Fruit fly (Drosophila melanogaster) whole organism, embryonic: Measurements from ENCODE around the gene CG31313.
A peak's percentile ranks its signal among the peaks of the same experiment; 100 is the strongest.

ENCODE experiments used
- Abd-B ChIP-seq: fragments of 200-800 bp; sonication (Bioruptor generic); optimal IDR thresholded peaks from 2 replicates; lab custom pipeline; 2018; ENCODE audit warnings: missing biosample characterization, mild to moderate bottlenecking, missing genetic modification characterization, moderate library complexity
- CG10267 ChIP-seq: fragments of 200-800 bp; sonication (Bioruptor generic); optimal IDR thresholded peaks from 2 replicates; lab custom pipeline; 2018; ENCODE audit warnings: missing biosample characterization, mild to moderate bottlenecking, missing genetic modification characterization, moderate library complexity
- CG10565 ChIP-seq: fragments of 200-800 bp; sonication (Bioruptor generic); optimal IDR thresholded peaks from 3 replicates; lab custom pipeline; 2016; ENCODE audit warnings: missing biosample characterization, mild to moderate bottlenecking, missing genetic modification characterization
- CG12155 ChIP-seq: fragments of 200-800 bp; sonication (Bioruptor generic); optimal IDR thresholded peaks from 3 replicates; lab custom pipeline; 2016; ENCODE audit warnings: missing biosample characterization, missing genetic modification characterization
- CG12391 ChIP-seq: fragments of 200-800 bp; sonication (Bioruptor generic); optimal IDR thresholded peaks from 3 replicates; lab custom pipeline; 2018; ENCODE audit warnings: missing biosample characterization, mild to moderate bottlenecking, missing genetic modification characterization, moderate library complexity
- CG12744 ChIP-seq: fragments of 200-800 bp; sonication (Bioruptor generic); optimal IDR thresholded peaks from 2 replicates; lab custom pipeline; 2016; ENCODE audit warnings: missing biosample characterization, missing genetic modification characterization
- CG13287 ChIP-seq: fragments of 200-800 bp; sonication (Bioruptor generic); IDR thresholded peaks from 2 replicates; pipeline ENCODE4 v1.3.6; 2022; ENCODE audit warnings: missing biosample characterization, missing genetic modification characterization; ENCODE audit not compliant: partially characterized antibody
- CG13624 ChIP-seq: fragments of 200-800 bp; sonication (Bioruptor generic); optimal IDR thresholded peaks from 2 replicates; lab custom pipeline; 2016; ENCODE audit warnings: missing biosample characterization, missing genetic modification characterization
- CG13775 ChIP-seq: fragments of 200-800 bp; sonication (Bioruptor generic); optimal IDR thresholded peaks from 3 replicates; lab custom pipeline; 2017; ENCODE audit warnings: missing biosample characterization, mild to moderate bottlenecking, missing genetic modification characterization
- CG1602 ChIP-seq: fragments of 200-800 bp; sonication (Bioruptor generic); optimal IDR thresholded peaks from 3 replicates; lab custom pipeline; 2016; ENCODE audit warnings: missing biosample characterization, missing genetic modification characterization
- CG1603 ChIP-seq: fragments of 200-800 bp; sonication (Bioruptor generic); optimal IDR thresholded peaks from 2 replicates; lab custom pipeline; 2019; ENCODE audit warnings: missing biosample characterization, mild to moderate bottlenecking, missing genetic modification characterization, moderate library complexity
- CG17361 ChIP-seq: fragments of 200-800 bp; sonication (Bioruptor generic); IDR thresholded peaks from 3 replicates; pipeline ENCODE4 v1.3.6; 2022; ENCODE audit warnings: missing biosample characterization, missing genetic modification characterization
- CG18262 ChIP-seq: fragments of 200-800 bp; optimal IDR thresholded peaks from 3 replicates; lab custom pipeline; 2019; ENCODE audit warnings: missing biosample characterization, mild to moderate bottlenecking, missing genetic modification characterization, moderate library complexity
- CG18619 ChIP-seq: fragments of 200-800 bp; sonication (Bioruptor generic); optimal IDR thresholded peaks from 3 replicates; lab custom pipeline; 2017; ENCODE audit warnings: missing biosample characterization, mild to moderate bottlenecking, missing genetic modification characterization
- CG2199 ChIP-seq: fragments of 200-800 bp; sonication (Bioruptor generic); IDR thresholded peaks from 3 replicates; pipeline ENCODE4 v1.3.6; 2022; ENCODE audit warnings: missing biosample characterization, missing genetic modification characterization
- CG31441 ChIP-seq: fragments of 200-800 bp; sonication (Bioruptor generic); IDR thresholded peaks from 2 replicates; pipeline ENCODE4 v1.3.6; 2022; ENCODE audit warnings: missing biosample characterization, missing genetic modification characterization
- CG4730 ChIP-seq: fragments of 200-800 bp; sonication (Bioruptor generic); IDR thresholded peaks from 2 replicates; pipeline ENCODE4 v1.3.6; 2022; ENCODE audit warnings: missing biosample characterization, missing genetic modification characterization
- CG6254 ChIP-seq: fragments of 200-800 bp; sonication (Bioruptor generic); optimal IDR thresholded peaks from 3 replicates; lab custom pipeline; 2017; ENCODE audit warnings: mild to moderate bottlenecking, missing biosample characterization, missing genetic modification reagents, missing genetic modification characterization
- CG6683 ChIP-seq: fragments of 200-800 bp; sonication (Bioruptor generic); optimal IDR thresholded peaks from 2 replicates; lab custom pipeline; 2017; ENCODE audit warnings: missing biosample characterization, mild to moderate bottlenecking, missing genetic modification characterization, missing genetic modification reagents
- Chrac-16 ChIP-seq: fragments of 200-800 bp; sonication (Bioruptor generic); optimal IDR thresholded peaks from 3 replicates; lab custom pipeline; 2016; ENCODE audit warnings: missing biosample characterization, missing genetic modification characterization
- D19B ChIP-seq: fragments of 200-800 bp; sonication (Bioruptor generic); optimal IDR thresholded peaks from 2 replicates; lab custom pipeline; 2017; ENCODE audit warnings: missing biosample characterization, mild to moderate bottlenecking, missing genetic modification characterization
- Dip3 ChIP-seq: fragments of 200-800 bp; sonication (Bioruptor generic); optimal IDR thresholded peaks from 3 replicates; lab custom pipeline; 2016; ENCODE audit warnings: missing biosample characterization, missing genetic modification characterization
- Hr78 ChIP-seq, 2 experiments: fragments of 200-800 bp in 1 of 2; fragments of >200 bp in 1 of 2; sonication (Bioruptor generic) in 1 of 2; optimal IDR thresholded peaks; 2 replicates each; lab custom pipeline; 2017 to 2019; ENCODE audit warnings: missing biosample characterization in 2 of 2, missing genetic modification characterization in 2 of 2, mild to moderate bottlenecking in 1 of 2, moderate library complexity in 1 of 2
- Lhr ChIP-seq: fragments of 200-800 bp; sonication (Bioruptor generic); optimal IDR thresholded peaks from 3 replicates; lab custom pipeline; 2017; ENCODE audit warnings: mild to moderate bottlenecking, missing biosample characterization, missing genetic modification reagents, missing genetic modification characterization
- Med ChIP-seq: fragments of 200-800 bp; sonication (Bioruptor generic); peaks from one replicate; lab custom pipeline; 2016; ENCODE audit warnings: missing biosample characterization, missing genetic modification characterization, mild to moderate bottlenecking, inconsistent platforms, moderate library complexity
- Sox102F ChIP-seq: fragments of 200-800 bp; sonication (Bioruptor generic); optimal IDR thresholded peaks from 2 replicates; lab custom pipeline; 2018; ENCODE audit warnings: missing biosample characterization, mild to moderate bottlenecking, missing genetic modification characterization, moderate library complexity
- Ssrp ChIP-seq: fragments of 200-800 bp; sonication (Bioruptor generic); optimal IDR thresholded peaks from 2 replicates; lab custom pipeline; 2018; ENCODE audit warnings: missing biosample characterization, mild to moderate bottlenecking, missing genetic modification characterization, moderate library complexity
- cad ChIP-seq: fragments of >200 bp; optimal IDR thresholded peaks from 2 replicates; lab custom pipeline; 2017; ENCODE audit warnings: missing biosample characterization, missing genetic modification characterization
- cato ChIP-seq: fragments of 200-800 bp; sonication (Bioruptor generic); optimal IDR thresholded peaks from 2 replicates; lab custom pipeline; 2016; ENCODE audit warnings: missing biosample characterization, missing genetic modification characterization, borderline replicate concordance
- cg ChIP-seq: fragments of 200-800 bp; sonication (Bioruptor generic); optimal IDR thresholded peaks from 3 replicates; lab custom pipeline; 2019; ENCODE audit warnings: missing biosample characterization, mild to moderate bottlenecking, missing genetic modification characterization, moderate library complexity
- chif ChIP-seq, 2 experiments: fragments of 200-800 bp; sonication (Bioruptor generic); optimal IDR thresholded peaks; 3 replicates each; lab custom pipeline; 2016; ENCODE audit warnings: missing biosample characterization in 2 of 2, missing genetic modification characterization in 2 of 2
- grau ChIP-seq: fragments of 200-800 bp; optimal IDR thresholded peaks from 3 replicates; lab custom pipeline; 2019; ENCODE audit warnings: missing biosample characterization, mild to moderate bottlenecking, missing genetic modification characterization, moderate library complexity
- hkb ChIP-seq, 2 experiments: fragments of 200-800 bp in 1 of 2; fragments of >200 bp in 1 of 2; sonication (Bioruptor generic) in 1 of 2; IDR thresholded peaks in 1 of 2; optimal IDR thresholded peaks in 1 of 2; 2 replicates each; pipeline versions ENCODE4 v1.3.6 to Lab custom; 2017 to 2022; ENCODE audit warnings: missing biosample characterization in 1 of 2, missing genetic modification characterization in 1 of 2
- jing ChIP-seq: fragments of 200-800 bp; sonication (Bioruptor generic); optimal IDR thresholded peaks from 2 replicates; lab custom pipeline; 2018; ENCODE audit warnings: missing biosample characterization, mild to moderate bottlenecking, missing genetic modification characterization
- klu ChIP-seq: fragments of 200-800 bp; sonication (Bioruptor generic); IDR thresholded peaks from 2 replicates; pipeline ENCODE4 v1.3.6; 2022; ENCODE audit warnings: missing biosample characterization, missing genetic modification characterization
- knrl ChIP-seq: fragments of 200-800 bp; sonication (Bioruptor generic); IDR thresholded peaks from 3 replicates; pipeline ENCODE4 v1.3.6; 2022; ENCODE audit warnings: missing biosample characterization, missing genetic modification characterization; ENCODE audit not compliant: partially characterized antibody
- p53 ChIP-seq: fragments of 200-800 bp; sonication (Bioruptor generic); optimal IDR thresholded peaks from 2 replicates; lab custom pipeline; 2016; ENCODE audit warnings: missing biosample characterization, missing genetic modification characterization
- phol ChIP-seq: fragments of 200-800 bp; sonication (Bioruptor generic); optimal IDR thresholded peaks from 3 replicates; lab custom pipeline; 2018; ENCODE audit warnings: missing biosample characterization, mild to moderate bottlenecking, missing genetic modification characterization, moderate library complexity
- pum ChIP-seq: fragments of 200-800 bp; sonication (Bioruptor generic); optimal IDR thresholded peaks from 2 replicates; lab custom pipeline; 2016; ENCODE audit warnings: missing biosample characterization, missing genetic modification characterization
- row ChIP-seq: fragments of 200-800 bp; sonication (Bioruptor generic); IDR thresholded peaks from 3 replicates; pipeline ENCODE4 v1.3.6; 2022; ENCODE audit warnings: missing biosample characterization, missing genetic modification characterization
- salm ChIP-seq: fragments of 200-800 bp; sonication (Bioruptor generic); optimal IDR thresholded peaks from 2 replicates; lab custom pipeline; 2018; ENCODE audit warnings: missing biosample characterization, mild to moderate bottlenecking, missing genetic modification characterization
- sc ChIP-seq, 3 experiments: fragments of >200 bp in 2 of 3; fragments of 200-800 bp in 1 of 3; sonication (Bioruptor generic) in 1 of 3; optimal IDR thresholded peaks; 2 replicates in 2 of 3; 3 replicates in 1 of 3; lab custom pipeline; 2017; ENCODE audit warnings: mild to moderate bottlenecking in 1 of 3, missing biosample characterization in 1 of 3, missing genetic modification characterization in 1 of 3, missing genetic modification reagents in 1 of 3
- sens-2 ChIP-seq: fragments of 200-800 bp; sonication (Bioruptor generic); IDR thresholded peaks from 2 replicates; pipeline ENCODE4 v1.3.6; 2022; ENCODE audit warnings: missing biosample characterization, missing genetic modification characterization
- twi ChIP-seq: fragments of 200-800 bp; optimal IDR thresholded peaks from 2 replicates; lab custom pipeline; 2019; ENCODE audit warnings: missing biosample characterization, mild to moderate bottlenecking, missing genetic modification characterization, moderate library complexity
- zfh2 ChIP-seq: fragments of 200-800 bp; sonication (Bioruptor generic); optimal IDR thresholded peaks from 2 replicates; lab custom pipeline; 2016; ENCODE audit warnings: missing biosample characterization, missing genetic modification characterization

The CG31313 gene

DNA sequence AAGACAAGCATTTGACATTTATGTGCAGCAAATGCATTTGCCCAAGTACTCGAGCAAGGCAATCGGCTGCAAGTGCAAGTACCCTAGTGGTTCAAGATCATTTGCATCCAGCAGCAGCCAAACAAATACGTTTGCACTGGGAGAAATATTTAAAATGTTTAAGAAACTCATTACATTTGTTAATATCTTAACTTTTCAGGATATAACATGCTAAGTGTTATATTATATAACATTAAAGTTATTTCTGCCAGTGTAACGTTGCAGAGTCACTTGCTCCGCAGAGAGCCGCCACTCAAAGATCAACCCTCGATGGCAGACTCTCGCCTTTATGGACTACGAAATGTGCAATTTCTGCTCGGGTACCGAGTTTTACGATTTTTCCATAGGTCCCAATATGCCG is 22.3 kb upstream of the CG31313 start (continued):
- TF ChIP-seq CG6683 (GFP tag; lab: Kevin White, UChicago) (no peak), p53 (GFP tag; lab: Kevin White, UChicago) (no peak), phol (tag; lab: Kevin White, UChicago) (peak; percentile 27), Hr78 (GFP tag; optimal IDR thresholded peaks at IDR 0.05; lab: Kevin White, UChicago) (no peak), CG12391 (tag; lab: Kevin White, UChicago) (peak; percentile 40), Dip3 (GFP tag; lab: Kevin White, UChicago) (no peak), CG18619 (GFP tag; lab: Kevin White, UChicago) (no peak), sens-2 (GFP tag; lab: Robert Waterston, UW) (no peak), CG13624 (GFP tag; lab: Kevin White, UChicago) (no peak), D19B (GFP tag; lab: Kevin White, UChicago) (no peak), CG12744 (GFP tag; lab: Kevin White, UChicago) (no peak), Ssrp (tag; lab: Kevin White, UChicago) (no peak), CG31441 (GFP tag; lab: Robert Waterston, UW) (no peak), cato (GFP tag; lab: Kevin White, UChicago) (no peak), CG17361 (no peak), CG2199 (GFP tag; lab: Robert Waterston, UW) (0 out of 3 replicates have a peak, but pooled peaks have one; percentile 7), CG18262 (tag; lab: Kevin White, UChicago) (peak; percentile 41), Lhr (GFP tag; lab: Kevin White, UChicago) (no peak), jing (GFP tag; lab: Kevin White, UChicago) (no peak), CG13287 (no peak), Med (GFP tag; lab: Kevin White, UChicago) (peak; percentile 60), twi (tag; lab: Kevin White, UChicago) (peak; percentile 90), CG12155 (GFP tag; lab: Kevin White, UChicago) (no peak), CG13775 (GFP tag; lab: Kevin White, UChicago) (peak; percentile 5), CG1603 (tag; lab: Kevin White, UChicago) (peak; percentile 51), row (GFP tag; lab: Robert Waterston, UW) (peak; percentile 55), CG10267 (tag; lab: Kevin White, UChicago) (peak; percentile 17), CG10565 (no peak), Abd-B (no peak), knrl (no peak), zfh2 (GFP tag; lab: Kevin White, UChicago) (no peak), CG4730 (GFP tag; lab: Robert Waterston, UW) (no peak)
- TF ChIP-seq, all 482 proteins: peak for 51

dm6 chr3R:14586480-14587443 is 19.5 kb upstream of the CG31313 start:
- no peak for TF ChIP-seq cg (GFP tag; lab: Kevin White, UChicago)
- TF ChIP-seq klu (GFP tag; lab: Robert Waterston, UW), result no peak
- TF ChIP-seq chif (GFP tag; optimal IDR thresholded peaks at IDR 0.05; lab: Kevin White, UChicago), result peak in 1 of 2 experiments; percentile 12
- TF ChIP-seq grau (tag; lab: Kevin White, UChicago), result peak; percentile 24
- no peak for TF ChIP-seq CG1603 (tag; lab: Kevin White, UChicago)
- TF ChIP-seq salm (tag; lab: Kevin White, UChicago), result no peak
- TF ChIP-seq CG6254 (GFP tag; lab: Kevin White, UChicago), result no peak
- no peak for TF ChIP-seq sc (optimal IDR thresholded peaks at IDR 0.05; lab: Kevin White, UChicago)
- TF ChIP-seq sc (GFP tag; optimal IDR thresholded peaks at IDR 0.05; lab: Kevin White, UChicago), result peak; percentile 11
- TF ChIP-seq Sox102F (GFP tag; lab: Kevin White, UChicago), result peak; percentile 16
- TF ChIP-seq CG31441 (GFP tag; lab: Robert Waterston, UW), result 0 out of 2 replicates have a peak, but pooled peaks have one; percentile 38
- TF ChIP-seq Chrac-16 (GFP tag; lab: Kevin White, UChicago), result peak; percentile 19
- TF ChIP-seq cad (GFP tag; lab: Kevin White, UChicago), result peak; percentile 88
- TF ChIP-seq CG10267 (tag; lab: Kevin White, UChicago), result peak; percentile 9
- TF ChIP-seq hkb (optimal IDR thresholded peaks at IDR 0.05; lab: Kevin White, UChicago), result no peak
- no peak for TF ChIP-seq hkb (GFP tag; IDR thresholded peaks at IDR 0.05; lab: Robert Waterston, UW)
- no peak for TF ChIP-seq pum
- peak; percentile 32 for TF ChIP-seq phol (tag; lab: Kevin White, UChicago)
- peak; percentile 26 for TF ChIP-seq Ssrp (tag; lab: Kevin White, UChicago)
- TF ChIP-seq CG1602 (GFP tag; lab: Kevin White, UChicago), result peak; percentile 11
- 0 out of 3 replicates have a peak, but pooled peaks have one; percentile 28 for TF ChIP-seq row (GFP tag; lab: Robert Waterston, UW)
